Fruit fly (Drosophila melanogaster) whole organism, embryonic: ENCODE data around the gene Spase12.

Experiments
- Asciz ChIP-seq: fragments of 200-800 bp; sonication (Bioruptor generic); optimal IDR thresholded peaks from 2 replicates; lab custom pipeline; 2017; ENCODE audit warnings: missing biosample characterization, mild to moderate bottlenecking, missing genetic modification characterization, missing genetic modification reagents
- Bdp1 ChIP-seq: fragments of 200-800 bp; sonication (Bioruptor generic); optimal IDR thresholded peaks from 3 replicates; lab custom pipeline; 2016; ENCODE audit warnings: missing biosample characterization, missing genetic modification characterization
- CG10147 ChIP-seq: fragments of 200-800 bp; sonication (Bioruptor generic); optimal IDR thresholded peaks from 2 replicates; lab custom pipeline; 2019; ENCODE audit warnings: missing biosample characterization, mild to moderate bottlenecking, missing genetic modification characterization, moderate library complexity
- CG10654 ChIP-seq: fragments of 200-800 bp; sonication (Bioruptor generic); optimal IDR thresholded peaks from 2 replicates; lab custom pipeline; 2016; ENCODE audit warnings: missing biosample characterization, missing genetic modification characterization
- CG12391 ChIP-seq: fragments of 200-800 bp; sonication (Bioruptor generic); optimal IDR thresholded peaks from 3 replicates; lab custom pipeline; 2018; ENCODE audit warnings: missing biosample characterization, mild to moderate bottlenecking, missing genetic modification characterization, moderate library complexity
- CG13424 ChIP-seq: fragments of 200-800 bp; sonication (Bioruptor generic); optimal IDR thresholded peaks from 2 replicates; lab custom pipeline; 2019; ENCODE audit warnings: missing biosample characterization, mild to moderate bottlenecking, missing genetic modification characterization, moderate library complexity
- CG13624 ChIP-seq: fragments of 200-800 bp; sonication (Bioruptor generic); optimal IDR thresholded peaks from 2 replicates; lab custom pipeline; 2016; ENCODE audit warnings: missing biosample characterization, missing genetic modification characterization
- CG13894 ChIP-seq: fragments of 200-800 bp; sonication (Bioruptor generic); optimal IDR thresholded peaks from 3 replicates; lab custom pipeline; 2018; ENCODE audit warnings: missing biosample characterization, mild to moderate bottlenecking, missing genetic modification characterization, moderate library complexity
- CG1603 ChIP-seq: fragments of 200-800 bp; sonication (Bioruptor generic); optimal IDR thresholded peaks from 2 replicates; lab custom pipeline; 2019; ENCODE audit warnings: missing biosample characterization, mild to moderate bottlenecking, missing genetic modification characterization, moderate library complexity
- CG16863 ChIP-seq: fragments of 200-800 bp; sonication (Bioruptor generic); optimal IDR thresholded peaks from 3 replicates; lab custom pipeline; 2016; ENCODE audit warnings: missing biosample characterization, missing genetic modification characterization
- CG17361 ChIP-seq: fragments of 200-800 bp; sonication (Bioruptor generic); IDR thresholded peaks from 3 replicates; pipeline ENCODE4 v1.3.6; 2022; ENCODE audit warnings: missing biosample characterization, missing genetic modification characterization
- CG17612 ChIP-seq: fragments of 200-800 bp; sonication (Bioruptor generic); IDR thresholded peaks from 2 replicates; pipeline ENCODE4 v1.3.6; 2022; ENCODE audit warnings: missing biosample characterization, missing genetic modification characterization
- CG18262 ChIP-seq: fragments of 200-800 bp; optimal IDR thresholded peaks from 3 replicates; lab custom pipeline; 2019; ENCODE audit warnings: missing biosample characterization, mild to moderate bottlenecking, missing genetic modification characterization, moderate library complexity
- CG2712 ChIP-seq: fragments of 200-800 bp; optimal IDR thresholded peaks from 3 replicates; lab custom pipeline; 2019; ENCODE audit warnings: missing biosample characterization, mild to moderate bottlenecking, missing genetic modification characterization, moderate library complexity
- CG31441 ChIP-seq: fragments of 200-800 bp; sonication (Bioruptor generic); IDR thresholded peaks from 2 replicates; pipeline ENCODE4 v1.3.6; 2022; ENCODE audit warnings: missing biosample characterization, missing genetic modification characterization
- CG5953 ChIP-seq: fragments of 200-800 bp; sonication (Bioruptor generic); IDR thresholded peaks from 2 replicates; pipeline ENCODE4 v1.3.6; 2022; ENCODE audit warnings: missing biosample characterization, missing genetic modification characterization
- CG6175 ChIP-seq: fragments of 200-800 bp; sonication (Bioruptor generic); IDR thresholded peaks from 3 replicates; pipeline ENCODE4 v1.3.6; 2022; ENCODE audit warnings: missing biosample characterization, missing genetic modification characterization
- CG7372 ChIP-seq: fragments of 200-800 bp; sonication (Bioruptor generic); IDR thresholded peaks from 2 replicates; pipeline ENCODE4 v1.3.6; 2022; ENCODE audit warnings: missing biosample characterization, missing genetic modification characterization
- CG7839 ChIP-seq: fragments of 200-800 bp; sonication (Bioruptor generic); optimal IDR thresholded peaks from 3 replicates; lab custom pipeline; 2018; ENCODE audit warnings: missing biosample characterization, mild to moderate bottlenecking, missing genetic modification characterization, moderate library complexity
- CG9727 ChIP-seq: fragments of 200-800 bp; sonication (Bioruptor generic); optimal IDR thresholded peaks from 3 replicates; lab custom pipeline; 2017; ENCODE audit warnings: missing biosample characterization, mild to moderate bottlenecking, missing genetic modification characterization
- Deaf1 ChIP-seq: fragments of 200-800 bp; optimal IDR thresholded peaks from 3 replicates; lab custom pipeline; 2019; ENCODE audit warnings: missing biosample characterization, mild to moderate bottlenecking, missing genetic modification characterization, moderate library complexity
- Dek ChIP-seq: fragments of 200-800 bp; sonication (Bioruptor generic); optimal IDR thresholded peaks from 3 replicates; lab custom pipeline; 2019; ENCODE audit warnings: missing biosample characterization, mild to moderate bottlenecking, missing genetic modification characterization, moderate library complexity
- Doc2 ChIP-seq: fragments of 200-800 bp; sonication (Bioruptor generic); IDR thresholded peaks from 2 replicates; pipeline ENCODE4 v1.3.6; 2022; ENCODE audit warnings: missing biosample characterization, missing genetic modification characterization
- E2f2 ChIP-seq: fragments of 200-800 bp; sonication (Bioruptor generic); IDR thresholded peaks from 2 replicates; pipeline ENCODE4 v1.3.6; 2022; ENCODE audit warnings: missing biosample characterization, missing genetic modification characterization
- Ets65A ChIP-seq: fragments of 200-800 bp; sonication (Bioruptor generic); peaks from one replicate; lab custom pipeline; 2016; ENCODE audit warnings: missing biosample characterization, missing genetic modification characterization
- Hey ChIP-seq: fragments of 200-800 bp; sonication (Bioruptor generic); optimal IDR thresholded peaks from 3 replicates; lab custom pipeline; 2018; ENCODE audit warnings: missing biosample characterization, mild to moderate bottlenecking, missing genetic modification characterization
- HmgD ChIP-seq: fragments of 200-800 bp; sonication (Bioruptor generic); optimal IDR thresholded peaks from 3 replicates; lab custom pipeline; 2016; ENCODE audit warnings: missing biosample characterization, missing genetic modification characterization
- Kr ChIP-seq: fragments of 200-800 bp; sonication (Bioruptor generic); optimal IDR thresholded peaks from 2 replicates; lab custom pipeline; 2017; ENCODE audit warnings: missing biosample characterization, mild to moderate bottlenecking, missing genetic modification characterization
- Nf-YB ChIP-seq: fragments of 200-800 bp; sonication (Bioruptor generic); optimal IDR thresholded peaks from 3 replicates; lab custom pipeline; 2019; ENCODE audit warnings: missing biosample characterization, mild to moderate bottlenecking, missing genetic modification characterization, moderate library complexity
- Oli ChIP-seq: fragments of 200-800 bp; sonication (Bioruptor generic); optimal IDR thresholded peaks from 2 replicates; lab custom pipeline; 2018; ENCODE audit warnings: missing biosample characterization, mild to moderate bottlenecking, missing genetic modification characterization, moderate library complexity
- Sry-β ChIP-seq: fragments of 200-800 bp; sonication (Bioruptor generic); optimal IDR thresholded peaks from 2 replicates; lab custom pipeline; 2018; ENCODE audit warnings: missing biosample characterization, mild to moderate bottlenecking, missing genetic modification characterization, moderate library complexity
- Sry-δ ChIP-seq: fragments of 200-800 bp; sonication (Bioruptor generic); optimal IDR thresholded peaks from 2 replicates; lab custom pipeline; 2016; ENCODE audit warnings: missing biosample characterization, missing genetic modification characterization
- Stat92E ChIP-seq, 3 experiments: fragments of >200 bp in 2 of 3; fragments of 200-800 bp in 1 of 3; sonication (Bioruptor generic) in 1 of 3; optimal IDR thresholded peaks; 2 replicates each; lab custom pipeline; 2017 to 2019; ENCODE audit warnings: missing biosample characterization in 3 of 3, missing genetic modification characterization in 3 of 3, mild to moderate bottlenecking in 1 of 3, moderate library complexity in 1 of 3
- Xbp1 ChIP-seq: fragments of 200-800 bp; sonication (Bioruptor generic); optimal IDR thresholded peaks from 3 replicates; lab custom pipeline; 2016; ENCODE audit warnings: missing biosample characterization, mild to moderate bottlenecking, missing genetic modification characterization
- Xrp1 ChIP-seq: fragments of 200-800 bp; sonication (Bioruptor generic); IDR thresholded peaks from 2 replicates; pipeline ENCODE4 v1.3.6; 2022; ENCODE audit warnings: missing biosample characterization, missing genetic modification characterization
- aop ChIP-seq: fragments of 200-800 bp; sonication (Bioruptor generic); IDR thresholded peaks from 2 replicates; pipeline ENCODE4 v1.3.6; 2022; ENCODE audit warnings: missing biosample characterization, missing genetic modification characterization
- az2 ChIP-seq: fragments of 200-800 bp; sonication (Bioruptor generic); optimal IDR thresholded peaks from 3 replicates; lab custom pipeline; 2016; ENCODE audit warnings: missing biosample characterization, missing genetic modification characterization
- btn ChIP-seq: fragments of 200-800 bp; sonication (Bioruptor generic); optimal IDR thresholded peaks from 2 replicates; lab custom pipeline; 2016; ENCODE audit warnings: missing biosample characterization, missing genetic modification characterization
- fd102C ChIP-seq: fragments of 200-800 bp; sonication (Bioruptor generic); optimal IDR thresholded peaks from 2 replicates; lab custom pipeline; 2018; ENCODE audit warnings: missing biosample characterization, mild to moderate bottlenecking, missing genetic modification characterization, moderate library complexity
- grau ChIP-seq: fragments of 200-800 bp; optimal IDR thresholded peaks from 3 replicates; lab custom pipeline; 2019; ENCODE audit warnings: missing biosample characterization, mild to moderate bottlenecking, missing genetic modification characterization, moderate library complexity
- kni ChIP-seq: fragments of 200-800 bp; sonication (Bioruptor generic); optimal IDR thresholded peaks from 3 replicates; lab custom pipeline; 2017; ENCODE audit warnings: mild to moderate bottlenecking, missing biosample characterization, missing genetic modification reagents, missing genetic modification characterization
- mam ChIP-seq: fragments of 200-800 bp; sonication (Bioruptor generic); optimal IDR thresholded peaks from 3 replicates; lab custom pipeline; 2016; ENCODE audit warnings: missing biosample characterization, missing genetic modification characterization
- pfk ChIP-seq: fragments of 200-800 bp; sonication (Bioruptor generic); optimal IDR thresholded peaks from 2 replicates; lab custom pipeline; 2018; ENCODE audit warnings: missing biosample characterization, mild to moderate bottlenecking, missing genetic modification characterization, moderate library complexity
- prd ChIP-seq, 3 experiments: fragments of >200 bp in 2 of 3; fragments of 200-800 bp in 1 of 3; sonication (Bioruptor generic) in 1 of 3; optimal IDR thresholded peaks in 2 of 3; IDR thresholded peaks in 1 of 3; 2 replicates in 2 of 3; 3 replicates in 1 of 3; pipeline versions ENCODE4 v1.3.6 to Lab custom; 2017 to 2022; ENCODE audit warnings: missing biosample characterization in 1 of 3, missing genetic modification characterization in 1 of 3
- scrt ChIP-seq: fragments of 200-800 bp; sonication (Bioruptor generic); optimal IDR thresholded peaks from 2 replicates; lab custom pipeline; 2018; ENCODE audit warnings: missing biosample characterization, mild to moderate bottlenecking, missing genetic modification characterization, moderate library complexity
- sr ChIP-seq: fragments of 200-800 bp; sonication (Bioruptor generic); IDR thresholded peaks from 3 replicates; pipeline ENCODE4 v1.3.6; 2022; ENCODE audit warnings: missing biosample characterization, missing genetic modification characterization
- tx ChIP-seq: fragments of 200-800 bp; sonication (Bioruptor generic); optimal IDR thresholded peaks from 2 replicates; lab custom pipeline; 2016; ENCODE audit warnings: missing biosample characterization, missing genetic modification characterization
- unc-4 ChIP-seq: fragments of 200-800 bp; sonication (Bioruptor generic); IDR thresholded peaks from 2 replicates; pipeline ENCODE4 v1.3.6; 2022; ENCODE audit warnings: missing biosample characterization, missing genetic modification characterization; ENCODE audit not compliant: partially characterized antibody
- zen2 ChIP-seq: fragments of 200-800 bp; sonication (Bioruptor generic); IDR thresholded peaks from 3 replicates; pipeline ENCODE4 v1.3.6; 2022; ENCODE audit warnings: missing biosample characterization, missing genetic modification characterization; ENCODE audit not compliant: partially characterized antibody
- zf30C ChIP-seq: fragments of 200-800 bp; sonication (Bioruptor generic); optimal IDR thresholded peaks from 3 replicates; lab custom pipeline; 2018; ENCODE audit warnings: missing biosample characterization, mild to moderate bottlenecking, missing genetic modification characterization

Gene Spase12

DNA sequence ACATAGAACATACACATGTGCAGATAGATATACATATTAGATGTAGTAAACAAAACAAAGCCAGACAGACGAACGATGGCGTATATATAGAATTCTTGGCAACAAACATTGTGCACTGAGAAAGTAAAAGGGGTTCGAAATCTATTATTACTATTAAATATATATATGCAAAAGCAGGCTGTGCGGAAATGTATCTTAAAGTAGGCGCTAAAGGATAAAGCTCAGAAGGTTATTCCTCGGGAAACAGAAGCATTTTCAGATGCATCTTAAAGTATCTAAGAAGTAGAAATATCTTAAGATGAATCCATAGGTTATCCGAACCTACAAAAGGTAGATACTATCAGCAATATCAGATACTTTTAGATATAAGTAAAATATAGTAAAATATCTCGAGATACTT, 4.9 kb upstream of the Spase12 start (continued):
- TF ChIP-seq CG6175 (GFP tag; lab: Robert Waterston, UW) (no peak), tx (GFP tag; lab: Kevin White, UChicago) (no peak), Hey (tag; lab: Kevin White, UChicago) (no peak), Stat92E (GFP tag; optimal IDR thresholded peaks at IDR 0.05; lab: Kevin White, UChicago) (no peak), btn (GFP tag; lab: Kevin White, UChicago) (no peak), CG13424 (peak; percentile 29), zf30C (GFP tag; lab: Kevin White, UChicago) (peak; percentile 19), CG7372 (GFP tag; lab: Robert Waterston, UW) (no peak), Xbp1 (no peak), CG18262 (tag; lab: Kevin White, UChicago) (peak; percentile 55), CG17361 (GFP tag; lab: Robert Waterston, UW) (peak; percentile 47; the same call in 1 of the 3 replicates), Bdp1 (GFP tag; lab: Kevin White, UChicago) (no peak), kni (GFP tag; lab: Kevin White, UChicago) (no peak), Kr (no peak), Dek (no peak), unc-4 (GFP tag; lab: Robert Waterston, UW) (no peak), CG9727 (GFP tag; lab: Kevin White, UChicago) (no peak), E2f2 (GFP tag; lab: Robert Waterston, UW) (no peak), CG2712 (no peak), sr (GFP tag; lab: Robert Waterston, UW) (no peak), Doc2 (GFP tag; lab: Robert Waterston, UW) (no peak), CG7839 (tag; lab: Kevin White, UChicago) (peak; percentile 17), fd102C (no peak), CG31441 (peak; percentile 59; the same call in 1 of the 2 replicates), Oli (tag; lab: Kevin White, UChicago) (peak; percentile 8), Sry-δ (GFP tag; lab: Kevin White, UChicago) (no peak), prd (optimal IDR thresholded peaks at IDR 0.05; lab: Kevin White, UChicago) (no peak), prd (GFP tag; IDR thresholded peaks at IDR 0.05; lab: Robert Waterston, UW) (no peak), CG10147 (GFP tag; lab: Kevin White, UChicago) (no peak), CG5953 (no peak), HmgD (GFP tag; lab: Kevin White, UChicago) (no peak), CG1603 (no peak), CG16863 (no peak), Ets65A (GFP tag; lab: Kevin White, UChicago) (peak; percentile 78), CG13624 (GFP tag; lab: Kevin White, UChicago) (no peak), CG12391 (tag; lab: Kevin White, UChicago) (peak; percentile 1), aop (GFP tag; lab: Robert Waterston, UW) (no peak), Nf-YB (no peak), zen2 (GFP tag; lab: Robert Waterston, UW) (no peak), Sry-β (GFP tag; lab: Kevin White, UChicago) (no peak), Deaf1 (no peak), Asciz (GFP tag; lab: Kevin White, UChicago) (no peak), Xrp1 (GFP tag; lab: Robert Waterston, UW) (peak; percentile 38; the same call in 1 of the 2 replicates), grau (tag; lab: Kevin White, UChicago) (peak; percentile 22), pfk (GFP tag; lab: Kevin White, UChicago) (no peak), CG13894 (tag; lab: Kevin White, UChicago) (no peak), mam (no peak), CG17612 (no peak), scrt (GFP tag; lab: Kevin White, UChicago) (no peak), az2 (peak; percentile 7), CG10654 (GFP tag; lab: Kevin White, UChicago) (no peak)
